Worm (Caenorhabditis elegans): Measurements from ENCODE around the gene nhr-139.

Gene nhr-139

ce11 chrV:6998303-6998884, 10.8 kb upstream of the nhr-139 start, which contains the start of gene nhr-42:
TSS of gene nhr-42 (plus strand) at chrV:6998819.
- no peak for TF ChIP-seq F13C5.2 (tag; optimal IDR thresholded peaks at IDR 0.05)
- TF ChIP-seq hmg-4 (GFP tag; optimal IDR thresholded peaks at IDR 0.05), result no peak
- TF ChIP-seq ceh-13 (GFP tag; optimal IDR thresholded peaks at IDR 0.05), result no peak
- no peak for TF ChIP-seq hmbx-1 (tag; optimal IDR thresholded peaks at IDR 0.05)
- no peak for TF ChIP-seq tbx-37 (GFP tag; conservative IDR thresholded peaks at IDR 0.05)
- TF ChIP-seq aly-1 (tag; optimal IDR thresholded peaks at IDR 0.05), result no peak
- TF ChIP-seq scrt-1 (GFP tag; IDR thresholded peaks at IDR 0.05), result no peak
- TF ChIP-seq flt-1 (GFP tag; IDR thresholded peaks at IDR 0.05), result no peak
- TF ChIP-seq ets-7 (tag; optimal IDR thresholded peaks at IDR 0.05), result no peak
- TF ChIP-seq ama-1 (optimal IDR thresholded peaks at IDR 0.05), result no peak
- TF ChIP-seq ceh-36 (tag; optimal IDR thresholded peaks at IDR 0.05), result no peak
- TF ChIP-seq B0310.2 (tag; optimal IDR thresholded peaks at IDR 0.05), result no peak
- no peak for TF ChIP-seq hnd-1 (tag; optimal IDR thresholded peaks at IDR 0.05)
- TF ChIP-seq tra-4 (tag; optimal IDR thresholded peaks at IDR 0.05), result no peak
- TF ChIP-seq pes-1 (GFP tag; IDR thresholded peaks at IDR 0.05), result no peak

- TF ChIP-seq B0310.2 (tag; optimal IDR thresholded peaks at IDR 0.05), result no peak
- TF ChIP-seq ceh-13 (GFP tag; optimal IDR thresholded peaks at IDR 0.05), result no peak
- no peak for TF ChIP-seq hmbx-1 (tag; optimal IDR thresholded peaks at IDR 0.05)
Measured at ce11 chrV:6997041-6997552, 9.5 kb upstream of the nhr-139 start, which contains the start of gene nhr-107. TSS of gene nhr-107 (minus strand) at chrV:6997091.

DNA sequence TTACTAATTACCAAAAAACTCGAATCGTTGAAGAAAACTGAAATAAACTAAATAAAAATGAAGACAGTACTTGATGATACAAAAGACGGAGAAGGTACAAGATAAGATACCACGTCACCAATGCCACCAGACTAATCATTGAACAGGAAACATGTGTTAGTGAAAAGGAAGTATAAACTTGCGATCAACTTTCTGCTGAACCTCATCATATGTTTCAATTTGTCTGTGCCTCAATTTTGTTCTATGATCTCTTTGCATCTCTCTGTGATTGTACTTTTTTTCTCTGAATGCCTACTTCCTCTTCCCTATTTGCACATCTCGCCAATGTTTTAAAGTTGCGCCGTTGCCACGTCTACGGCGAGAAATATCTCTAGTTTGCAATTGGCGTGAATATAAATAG, 6.4 kb upstream of the nhr-139 start:
- TF ChIP-seq hnd-1 (tag; optimal IDR thresholded peaks at IDR 0.05) (no peak), hmbx-1 (tag; optimal IDR thresholded peaks at IDR 0.05) (no peak), scrt-1 (GFP tag; IDR thresholded peaks at IDR 0.05) (no peak), sea-1 (GFP tag; conservative IDR thresholded peaks at IDR 0.05) (no peak), B0310.2 (tag; optimal IDR thresholded peaks at IDR 0.05) (no peak), ceh-13 (GFP tag; optimal IDR thresholded peaks at IDR 0.05) (no peak), hmg-4 (GFP tag; optimal IDR thresholded peaks at IDR 0.05) (no peak), flt-1 (GFP tag; IDR thresholded peaks at IDR 0.05) (no peak), ets-7 (tag; optimal IDR thresholded peaks at IDR 0.05) (no peak), tbx-37 (GFP tag; conservative IDR thresholded peaks at IDR 0.05) (no peak), tra-4 (tag; optimal IDR thresholded peaks at IDR 0.05) (no peak), aly-1 (tag; optimal IDR thresholded peaks at IDR 0.05) (no peak), pes-1 (GFP tag; IDR thresholded peaks at IDR 0.05) (no peak), ama-1 (optimal IDR thresholded peaks at IDR 0.05) (no peak), F13C5.2 (tag; optimal IDR thresholded peaks at IDR 0.05) (no peak), ceh-36 (tag; optimal IDR thresholded peaks at IDR 0.05) (no peak), tbx-11 (GFP tag; IDR thresholded peaks at IDR 0.05) (no peak)

- TF ChIP-seq hmg-4 (GFP tag; optimal IDR thresholded peaks at IDR 0.05) (no peak), aly-1 (tag; optimal IDR thresholded peaks at IDR 0.05) (no peak)
Measured at ce11 chrV:6991771-6992170, 4.2 kb upstream of the nhr-139 start, which contains the start of gene nhr-162. TSS of gene nhr-162 (minus strand) at chrV:6991871.

DNA sequence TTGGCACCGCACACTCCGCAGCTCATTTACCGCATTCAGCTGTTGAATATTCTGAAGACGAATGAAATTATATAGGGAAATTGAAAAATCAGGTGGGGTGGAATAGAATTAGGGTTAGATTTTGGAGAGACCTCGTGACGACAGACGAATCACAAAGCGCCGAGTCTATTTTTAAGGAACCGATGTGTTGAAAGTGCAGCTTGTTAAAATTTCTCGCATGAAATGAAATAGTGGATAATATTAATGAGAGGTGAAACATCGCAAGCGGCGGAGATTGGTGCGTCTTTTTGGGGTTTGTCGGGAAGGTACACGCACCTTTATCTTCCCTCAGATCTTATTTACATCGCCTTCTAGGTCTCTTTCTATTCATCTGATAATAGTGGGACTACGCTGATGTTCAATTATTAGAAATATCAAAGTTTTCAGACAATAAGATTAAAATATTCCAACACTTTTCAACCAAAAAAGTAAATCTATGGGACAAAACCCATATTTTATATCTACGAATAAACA, 2.1 kb upstream of the nhr-139 start, which contains the start of gene nhr-140:
Gene nhr-140, minus strand, starts transcription at position 51 of the 513 bp plus-strand sequence.
- TF ChIP-seq tbx-37 (GFP tag; conservative IDR thresholded peaks at IDR 0.05) (no peak), ets-7 (tag; optimal IDR thresholded peaks at IDR 0.05) (no peak), scrt-1 (GFP tag; IDR thresholded peaks at IDR 0.05) (no peak), pes-1 (GFP tag; IDR thresholded peaks at IDR 0.05) (no peak), hmbx-1 (tag; optimal IDR thresholded peaks at IDR 0.05) (no peak), tbx-11 (GFP tag; IDR thresholded peaks at IDR 0.05) (no peak), F13C5.2 (tag; optimal IDR thresholded peaks at IDR 0.05) (no peak), tra-4 (tag; optimal IDR thresholded peaks at IDR 0.05) (no peak), ceh-36 (tag; optimal IDR thresholded peaks at IDR 0.05) (no peak), hmg-4 (GFP tag; optimal IDR thresholded peaks at IDR 0.05) (no peak), sea-1 (GFP tag; conservative IDR thresholded peaks at IDR 0.05) (no peak), ama-1 (optimal IDR thresholded peaks at IDR 0.05) (no peak), aly-1 (tag; optimal IDR thresholded peaks at IDR 0.05) (no peak), flt-1 (GFP tag; IDR thresholded peaks at IDR 0.05) (no peak)

DNA sequence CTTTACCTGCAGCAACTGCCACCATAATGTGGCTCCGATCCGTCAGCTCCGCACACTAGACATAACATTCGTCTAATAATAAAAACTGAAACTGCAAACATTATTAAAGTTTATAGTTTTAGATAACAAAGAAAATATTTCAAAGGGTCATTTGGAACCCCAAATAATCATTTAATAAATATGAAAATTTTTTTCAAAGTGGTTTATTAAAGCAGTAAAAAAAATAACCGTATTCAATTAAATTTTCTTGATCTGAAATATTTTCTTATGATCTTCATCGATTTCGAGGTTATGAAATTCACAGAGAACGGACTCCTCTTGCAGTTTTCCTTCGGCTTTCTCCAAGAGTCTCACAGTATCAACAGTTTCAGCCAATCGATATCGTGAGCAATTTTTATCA, 1.6 kb downstream of the nhr-139 start, which contains the start of gene nhr-163:
Gene nhr-163, minus strand, starts transcription at position 101 of the 400 bp plus-strand sequence.
- TF ChIP-seq tra-4 (tag; optimal IDR thresholded peaks at IDR 0.05) (no peak), hnd-1 (tag; optimal IDR thresholded peaks at IDR 0.05) (no peak), flt-1 (GFP tag; IDR thresholded peaks at IDR 0.05) (no peak), ceh-13 (GFP tag; optimal IDR thresholded peaks at IDR 0.05) (no peak), aly-1 (tag; optimal IDR thresholded peaks at IDR 0.05) (no peak), tbx-11 (GFP tag; IDR thresholded peaks at IDR 0.05) (no peak), ama-1 (optimal IDR thresholded peaks at IDR 0.05) (no peak), pes-1 (GFP tag; IDR thresholded peaks at IDR 0.05) (no peak), tbx-37 (GFP tag; conservative IDR thresholded peaks at IDR 0.05) (no peak), hmg-4 (GFP tag; optimal IDR thresholded peaks at IDR 0.05) (no peak), B0310.2 (tag; optimal IDR thresholded peaks at IDR 0.05) (no peak), ets-7 (tag; optimal IDR thresholded peaks at IDR 0.05) (no peak), sea-1 (GFP tag; conservative IDR thresholded peaks at IDR 0.05) (no peak), hmbx-1 (tag; optimal IDR thresholded peaks at IDR 0.05) (no peak), ceh-36 (tag; optimal IDR thresholded peaks at IDR 0.05) (no peak), F13C5.2 (tag; optimal IDR thresholded peaks at IDR 0.05) (no peak), scrt-1 (GFP tag; IDR thresholded peaks at IDR 0.05) (no peak)

DNA sequence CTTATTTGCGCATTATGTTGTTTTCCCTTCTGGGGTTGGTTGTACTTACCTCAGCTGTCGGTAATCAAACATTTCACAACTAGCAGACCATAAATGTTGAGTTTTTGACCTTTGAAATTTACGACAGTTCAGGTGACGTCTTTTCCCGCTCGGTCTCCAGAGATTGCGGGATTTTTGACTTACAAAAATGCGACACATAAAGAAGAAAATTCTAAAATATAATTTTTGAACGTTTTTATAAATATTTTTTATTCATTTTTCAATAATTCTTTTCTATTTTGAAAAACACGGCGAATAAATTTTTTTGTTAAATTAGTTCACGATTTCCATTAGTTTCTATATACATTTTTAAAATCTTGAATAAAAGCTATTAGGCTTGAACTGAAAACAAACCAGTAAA, 4.8 kb downstream of the nhr-139 start, which contains the start of gene nhr-161:
Gene nhr-161, minus strand, starts transcription at position 101 of the 400 bp plus-strand sequence.
- TF ChIP-seq flt-1 (GFP tag; IDR thresholded peaks at IDR 0.05), result no peak
- TF ChIP-seq tbx-37 (GFP tag; conservative IDR thresholded peaks at IDR 0.05), result no peak
- TF ChIP-seq sea-1 (GFP tag; conservative IDR thresholded peaks at IDR 0.05), result no peak
- TF ChIP-seq scrt-1 (GFP tag; IDR thresholded peaks at IDR 0.05), result no peak
- no peak for TF ChIP-seq ama-1 (optimal IDR thresholded peaks at IDR 0.05)
- no peak for TF ChIP-seq F13C5.2 (tag; optimal IDR thresholded peaks at IDR 0.05)
- no peak for TF ChIP-seq tbx-11 (GFP tag; IDR thresholded peaks at IDR 0.05)
- no peak for TF ChIP-seq ets-7 (tag; optimal IDR thresholded peaks at IDR 0.05)
- TF ChIP-seq ceh-13 (GFP tag; optimal IDR thresholded peaks at IDR 0.05), result no peak
- TF ChIP-seq hnd-1 (tag; optimal IDR thresholded peaks at IDR 0.05), result no peak
- no peak for TF ChIP-seq ceh-36 (tag; optimal IDR thresholded peaks at IDR 0.05)
- no peak for TF ChIP-seq aly-1 (tag; optimal IDR thresholded peaks at IDR 0.05)
- no peak for TF ChIP-seq hmbx-1 (tag; optimal IDR thresholded peaks at IDR 0.05)
- no peak for TF ChIP-seq B0310.2 (tag; optimal IDR thresholded peaks at IDR 0.05)
- TF ChIP-seq hmg-4 (GFP tag; optimal IDR thresholded peaks at IDR 0.05), result no peak
- no peak for TF ChIP-seq tra-4 (tag; optimal IDR thresholded peaks at IDR 0.05)

Data from whole organism, early embryonic.